Worm (Caenorhabditis elegans): ENCODE results near the gene F14F9.5.

DNA sequence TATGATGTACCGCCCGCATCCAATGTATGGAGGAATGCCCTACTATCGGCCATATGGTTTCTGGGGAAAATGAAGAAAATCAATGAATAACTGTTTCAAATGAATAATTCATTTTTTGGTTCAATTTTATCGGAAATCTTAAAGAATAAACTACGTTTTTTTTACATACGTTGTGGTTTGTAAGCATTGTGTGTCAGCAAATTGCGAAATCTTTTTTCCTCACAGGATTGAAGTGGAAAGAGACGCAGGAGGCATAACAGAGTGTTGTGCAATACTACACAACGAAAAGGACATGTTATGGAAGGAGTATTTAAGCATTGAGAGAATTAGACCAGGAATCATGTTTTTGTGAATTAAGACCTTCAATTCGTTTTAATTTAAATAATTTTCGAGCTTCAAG, 4.5 kb downstream of the F14F9.5 start:
- TF ChIP-seq lin-39 (tag; optimal IDR thresholded peaks at IDR 0.05) (no peak), dpl-1 (GFP tag; optimal IDR thresholded peaks at IDR 0.05) (peak; percentile 20)

All from whole organism, L4 larva.